Worm (Caenorhabditis elegans) whole organism, dauer: ENCODE results near the gene pat-6.

Source experiments
- unc-62 ChIP-seq: sonication (generic microtip); optimal IDR thresholded peaks from 2 replicates; lab custom pipeline; 2017; ENCODE audit warnings: missing biosample characterization, missing genetic modification reagents, missing genetic modification characterization

Gene pat-6

DNA sequence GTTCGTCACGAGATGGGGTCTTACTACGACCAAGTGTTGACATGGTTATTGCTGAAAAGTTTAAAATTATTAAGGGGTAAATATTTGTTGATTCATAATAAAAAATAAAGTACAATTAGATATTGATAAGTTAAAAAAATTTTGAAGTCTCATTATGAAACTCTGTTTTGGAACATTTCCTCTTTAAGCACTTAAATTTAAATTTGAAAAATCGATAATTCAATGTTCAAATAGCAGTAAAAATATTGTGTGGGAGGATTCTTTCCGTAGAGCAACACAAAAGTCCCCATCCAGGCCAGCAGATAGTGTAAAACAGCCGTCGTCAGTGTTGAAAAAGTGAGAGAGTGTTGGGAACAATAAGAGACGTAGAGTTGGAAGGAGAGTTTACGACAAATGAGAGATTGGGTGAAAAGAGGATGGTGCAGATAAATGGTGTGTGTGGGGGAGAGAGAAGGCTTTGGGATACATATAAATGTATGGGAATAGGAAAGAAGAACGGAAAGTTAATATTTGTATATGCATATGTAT lies at the start of gene pat-6:
Gene pat-6 (minus strand): TSS at position 51 of the 528 bp plus-strand sequence.
- no peak for TF ChIP-seq unc-62 (GFP tag; lab: Kevin White, UChicago)

DNA sequence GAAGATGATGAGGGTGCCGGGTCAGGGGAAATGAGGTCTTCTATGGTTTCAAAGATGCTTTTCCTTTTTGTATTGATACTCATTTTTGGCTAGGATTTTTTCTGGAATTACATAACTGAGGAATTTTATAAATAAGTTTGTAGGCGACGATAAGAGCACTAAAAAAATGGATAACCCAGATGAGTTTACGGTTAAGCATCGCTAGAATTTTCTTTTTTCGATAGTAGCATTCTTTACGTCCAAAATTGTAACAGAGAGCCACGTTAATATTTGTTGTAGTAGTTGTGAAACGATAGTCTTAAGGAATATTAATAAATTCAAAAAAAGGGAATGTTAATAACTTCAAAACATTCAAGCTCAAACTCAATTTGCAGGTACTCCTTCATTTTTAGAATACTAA lies 49.6 kb upstream of the pat-6 start, which contains the start of gene snai-1:
Gene snai-1 (minus strand): TSS at position 101 of the 400 bp plus-strand sequence.
- TF ChIP-seq unc-62 (GFP tag; lab: Kevin White, UChicago), result no peak

DNA sequence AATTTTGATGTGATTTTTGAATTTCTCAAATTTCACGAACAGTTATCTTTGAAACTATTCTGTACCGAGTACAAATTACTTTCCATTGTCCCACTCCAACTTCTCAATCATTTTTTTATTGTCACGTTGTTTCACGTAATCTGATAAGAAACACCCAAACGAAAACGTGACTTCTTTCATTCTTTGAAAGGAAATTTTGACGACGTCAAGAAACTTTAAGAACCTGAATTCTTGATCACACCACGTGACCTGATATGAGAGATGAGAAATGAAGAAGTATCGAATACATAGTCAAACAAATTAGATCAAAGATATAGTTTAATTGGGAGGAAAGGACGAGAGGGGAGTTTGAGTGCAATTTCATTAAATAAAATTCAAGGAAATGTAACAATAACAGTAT lies 45.5 kb upstream of the pat-6 start:
- no peak for TF ChIP-seq unc-62 (GFP tag; lab: Kevin White, UChicago)

DNA sequence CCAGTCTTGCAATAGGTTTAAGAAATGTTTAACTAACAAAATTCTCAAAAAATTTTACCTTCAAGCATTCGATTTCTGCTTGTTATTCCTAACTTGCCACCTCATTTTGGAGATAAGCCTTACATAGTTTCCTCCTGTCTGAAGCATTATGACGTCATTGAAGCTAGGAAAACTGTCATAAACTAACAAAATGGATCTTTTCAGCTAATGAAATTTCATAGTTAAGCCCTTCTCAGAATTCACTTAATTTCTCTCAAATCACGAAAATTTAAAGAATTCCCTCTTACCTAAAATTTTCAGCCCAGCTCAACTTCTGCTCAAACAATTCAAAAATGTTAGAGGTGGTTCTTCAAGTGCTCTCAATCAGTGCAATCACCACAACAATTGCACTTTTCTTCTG lies 43.2 kb upstream of the pat-6 start, which contains the start of gene swt-1:
Gene swt-1 (plus strand): TSS at position 301 of the 400 bp plus-strand sequence.
- no peak for TF ChIP-seq unc-62 (GFP tag; lab: Kevin White, UChicago)

DNA sequence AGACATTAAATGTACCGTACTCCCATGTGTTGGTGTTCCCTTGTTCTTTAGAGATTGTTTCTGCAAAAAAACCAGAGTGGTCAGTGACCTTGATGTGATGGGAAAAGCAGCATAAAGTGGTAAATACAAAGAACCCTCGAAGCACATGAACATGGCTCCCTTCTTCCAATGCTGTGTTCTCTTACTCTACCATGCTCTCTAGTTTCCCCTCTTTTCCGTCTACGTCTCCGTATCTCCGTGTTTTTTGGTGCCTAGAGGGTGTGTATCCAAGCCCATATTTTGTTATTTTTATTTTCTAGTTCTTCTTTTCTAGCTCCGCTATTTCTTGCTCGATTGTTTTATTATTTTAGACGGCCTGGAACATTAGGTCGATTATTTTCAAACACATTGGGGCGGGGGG lies 42.5 kb upstream of the pat-6 start:
- TF ChIP-seq unc-62 (GFP tag; lab: Kevin White, UChicago), result no peak

DNA sequence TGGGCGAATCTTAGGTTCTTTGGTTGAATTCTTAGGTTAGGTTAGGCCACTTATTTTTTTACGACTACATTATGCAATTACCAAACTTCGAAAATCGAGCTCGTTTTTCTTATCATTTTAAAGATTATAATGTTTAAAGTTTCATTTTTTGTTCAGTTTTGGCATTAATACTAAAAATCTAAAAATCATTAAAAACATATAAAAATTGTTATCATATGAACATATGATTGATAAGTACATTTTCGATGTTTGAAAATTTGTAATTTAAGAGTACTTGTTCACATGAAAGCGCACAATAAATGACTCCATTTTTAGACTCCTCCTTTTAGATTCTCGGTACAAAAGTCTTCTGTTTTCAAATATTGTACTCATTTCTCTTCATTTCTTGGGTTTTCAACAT lies 41.1 kb upstream of the pat-6 start:
- no peak for TF ChIP-seq unc-62 (GFP tag; lab: Kevin White, UChicago)

DNA sequence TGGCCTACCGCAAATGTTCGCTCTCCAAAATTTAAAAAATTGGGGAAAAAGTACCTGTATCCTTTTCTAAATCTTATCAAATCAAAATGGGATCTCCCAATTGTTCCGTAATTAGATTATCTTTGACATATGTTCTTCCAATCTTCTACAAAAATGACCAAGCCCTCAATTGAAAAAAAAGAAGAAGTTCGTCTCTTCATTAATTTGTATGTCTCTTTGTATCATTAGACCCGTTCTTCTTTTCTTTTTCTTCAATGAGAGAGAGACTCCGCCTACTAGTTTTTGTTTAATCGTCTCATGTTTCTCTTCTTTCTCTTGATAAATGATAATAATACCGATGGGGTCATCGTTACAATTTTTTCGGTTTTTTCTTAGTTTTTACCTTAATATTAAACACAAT lies 39.2 kb upstream of the pat-6 start:
- TF ChIP-seq unc-62 (GFP tag; lab: Kevin White, UChicago), result no peak

DNA sequence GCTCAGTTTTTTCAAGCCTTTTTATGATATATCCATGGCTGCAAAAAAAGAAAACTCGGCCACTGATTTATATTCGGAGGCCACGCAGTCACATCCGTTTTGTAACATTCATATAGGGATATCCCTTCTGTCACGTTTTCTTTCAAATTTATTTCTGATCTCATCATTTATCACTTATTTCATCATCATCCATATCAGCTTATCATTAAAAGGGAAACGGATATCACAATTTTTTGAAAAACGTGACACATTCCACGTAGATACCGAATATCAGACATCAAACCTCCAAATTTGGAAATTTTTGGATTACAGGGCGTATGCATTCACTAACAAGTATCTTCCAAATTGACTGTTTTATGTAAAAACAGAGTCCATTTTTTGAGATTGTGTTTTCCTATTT lies 38.7 kb upstream of the pat-6 start:
- no peak for TF ChIP-seq unc-62 (GFP tag; lab: Kevin White, UChicago)

DNA sequence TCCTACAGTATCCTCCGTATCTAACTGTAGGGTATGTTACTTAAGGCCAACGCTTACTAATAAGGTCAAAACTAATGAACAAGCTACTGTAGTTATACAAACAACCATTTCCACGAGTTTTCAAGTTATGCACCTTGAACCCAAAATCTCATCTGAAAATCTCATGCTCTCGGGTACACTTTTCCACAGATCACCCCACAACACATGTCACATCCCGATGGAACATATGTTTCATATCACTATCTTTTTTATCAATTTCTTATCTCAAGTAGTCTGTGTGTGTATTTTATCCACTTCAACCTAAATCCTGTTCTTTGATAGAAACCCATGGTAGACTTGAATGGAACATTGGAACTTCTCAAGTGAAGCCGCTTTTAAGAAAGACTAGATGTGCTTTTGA lies 36.3 kb upstream of the pat-6 start:
- no peak for TF ChIP-seq unc-62 (GFP tag; lab: Kevin White, UChicago)

DNA sequence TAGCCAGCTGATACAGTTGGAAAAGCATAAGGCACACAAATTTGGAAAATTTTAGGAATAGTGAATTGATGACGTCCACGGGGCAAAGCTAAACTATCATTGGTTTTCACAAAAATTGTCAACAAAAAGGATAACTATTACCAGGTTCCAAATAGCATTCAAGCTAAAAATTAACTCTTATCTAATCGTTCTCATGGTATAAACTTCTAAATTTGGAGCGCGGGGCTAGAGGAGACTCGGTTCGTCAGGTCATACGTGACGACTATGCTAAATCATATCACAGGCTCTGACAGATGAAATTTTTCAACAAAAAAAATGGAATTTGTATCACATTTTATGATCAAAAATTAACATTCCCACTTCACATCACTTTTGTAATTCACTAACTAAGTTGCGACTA lies 35.2 kb upstream of the pat-6 start:
- no peak for TF ChIP-seq unc-62 (GFP tag; lab: Kevin White, UChicago)

DNA sequence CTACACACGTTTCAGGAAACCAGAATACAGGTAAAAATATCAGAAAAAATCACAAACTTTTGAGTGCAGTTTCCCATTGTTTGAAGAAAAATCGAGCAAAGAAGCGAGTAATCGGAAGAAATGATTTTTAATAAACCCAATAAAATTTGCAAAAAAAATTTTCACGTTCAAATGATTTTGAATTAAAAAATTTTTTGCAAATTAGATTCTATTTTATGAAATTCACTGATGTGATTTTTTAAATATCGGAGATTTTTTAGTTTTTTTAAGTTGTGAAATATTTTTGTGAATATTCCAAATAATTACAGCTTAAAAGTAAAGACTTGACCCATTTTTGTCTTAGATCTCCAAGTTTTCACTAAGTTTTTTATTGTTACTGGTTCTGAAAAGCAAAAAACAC lies 34.2 kb upstream of the pat-6 start, which contains the start of gene pnp-1:
Gene pnp-1 (minus strand): TSS at position 101 of the 400 bp plus-strand sequence.
- TF ChIP-seq unc-62 (GFP tag; lab: Kevin White, UChicago), result no peak

DNA sequence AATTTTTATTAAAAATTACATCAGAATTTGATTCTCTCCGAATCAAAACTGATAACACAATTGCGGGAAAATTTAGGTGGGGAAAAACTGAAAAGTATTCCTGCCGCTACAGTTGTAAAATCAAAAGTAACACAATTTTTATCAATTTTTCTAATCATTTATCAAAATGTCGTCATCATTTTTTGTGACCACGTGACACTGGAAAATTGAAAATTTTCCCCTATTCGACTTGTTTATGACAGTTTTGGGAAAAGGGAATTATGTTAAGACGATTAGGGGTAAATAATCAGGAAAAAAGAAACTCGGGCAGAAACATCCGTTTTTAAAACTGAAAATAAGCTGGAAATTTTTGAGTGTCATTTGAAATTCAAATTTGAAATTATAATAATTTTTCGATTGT lies 32.8 kb upstream of the pat-6 start:
- no peak for TF ChIP-seq unc-62 (GFP tag; lab: Kevin White, UChicago)

DNA sequence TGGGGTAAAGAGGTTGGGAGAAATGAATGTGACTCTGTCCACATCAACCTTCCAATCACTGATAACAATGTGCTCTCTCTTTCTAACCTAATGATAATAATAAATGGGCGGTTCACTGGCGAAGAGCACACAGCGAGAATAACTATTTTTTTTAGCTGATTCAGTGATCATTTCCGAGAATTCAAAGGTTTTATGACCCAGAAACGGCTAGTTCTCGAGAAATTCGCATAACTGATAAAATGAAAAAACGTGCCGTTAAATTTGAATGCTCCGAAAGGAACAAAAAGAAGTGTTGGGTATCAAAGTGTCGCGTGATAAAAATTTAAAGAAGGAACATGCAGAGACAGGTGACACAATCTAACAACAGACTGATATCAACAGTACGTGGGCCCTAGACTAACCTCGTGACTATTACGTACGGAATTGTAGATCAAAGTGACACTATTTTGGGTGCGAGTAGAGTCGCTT lies 31.7 kb upstream of the pat-6 start:
- TF ChIP-seq unc-62 (GFP tag; lab: Kevin White, UChicago), result no peak

DNA sequence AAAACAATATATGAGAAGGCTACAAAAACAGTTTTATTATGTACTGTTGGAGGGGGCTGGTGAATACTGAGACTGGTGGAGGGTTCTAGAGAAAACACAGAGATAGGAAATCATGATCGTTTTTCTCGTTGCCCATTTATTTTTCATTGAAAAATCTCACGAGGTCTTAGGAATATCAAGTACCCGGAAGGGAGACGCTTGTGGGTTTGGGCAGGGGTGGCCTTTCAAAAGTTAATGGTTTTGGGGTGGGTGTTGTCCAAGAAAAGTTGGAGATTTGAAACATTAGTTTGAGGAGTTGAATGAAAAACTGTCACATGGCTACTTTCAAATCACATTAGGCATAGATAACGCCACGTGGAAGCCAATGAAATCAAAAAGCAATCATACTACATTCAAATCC lies 30.7 kb upstream of the pat-6 start:
- no peak for TF ChIP-seq unc-62 (GFP tag; lab: Kevin White, UChicago)

DNA sequence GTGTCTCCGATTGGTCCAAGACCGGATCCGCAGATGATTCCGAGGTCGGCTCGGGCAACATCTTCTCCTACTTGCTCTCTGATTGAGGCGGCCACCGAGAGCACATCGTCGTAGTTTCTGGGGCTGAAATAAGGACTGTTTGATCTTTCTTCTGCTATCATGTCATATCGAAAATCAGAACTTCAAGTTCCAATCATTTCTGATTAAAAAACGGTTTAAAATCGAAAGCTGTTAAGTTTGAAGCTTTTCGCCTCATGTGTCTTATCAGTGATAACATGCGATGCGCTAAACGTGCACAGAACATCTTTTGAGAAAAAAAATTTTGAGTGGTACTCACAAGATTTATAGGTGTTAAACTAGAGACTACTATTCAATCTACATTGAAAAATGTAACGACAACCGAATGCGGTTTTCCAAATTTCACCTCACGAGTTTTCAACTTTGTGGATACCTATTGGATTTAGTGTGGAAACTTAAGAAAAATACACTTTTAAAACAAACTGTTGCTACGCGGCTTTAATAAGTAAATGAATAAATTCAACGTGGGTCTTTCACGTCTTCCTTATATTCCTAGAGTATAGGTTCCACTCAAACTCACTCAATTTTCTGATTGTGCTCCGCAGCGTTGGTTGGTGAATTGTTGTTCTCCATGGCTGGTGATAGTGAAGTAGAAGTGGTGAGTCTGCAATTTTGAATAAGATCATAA lies 30.1 kb upstream of the pat-6 start:
- no peak for TF ChIP-seq unc-62 (GFP tag; lab: Kevin White, UChicago)

DNA sequence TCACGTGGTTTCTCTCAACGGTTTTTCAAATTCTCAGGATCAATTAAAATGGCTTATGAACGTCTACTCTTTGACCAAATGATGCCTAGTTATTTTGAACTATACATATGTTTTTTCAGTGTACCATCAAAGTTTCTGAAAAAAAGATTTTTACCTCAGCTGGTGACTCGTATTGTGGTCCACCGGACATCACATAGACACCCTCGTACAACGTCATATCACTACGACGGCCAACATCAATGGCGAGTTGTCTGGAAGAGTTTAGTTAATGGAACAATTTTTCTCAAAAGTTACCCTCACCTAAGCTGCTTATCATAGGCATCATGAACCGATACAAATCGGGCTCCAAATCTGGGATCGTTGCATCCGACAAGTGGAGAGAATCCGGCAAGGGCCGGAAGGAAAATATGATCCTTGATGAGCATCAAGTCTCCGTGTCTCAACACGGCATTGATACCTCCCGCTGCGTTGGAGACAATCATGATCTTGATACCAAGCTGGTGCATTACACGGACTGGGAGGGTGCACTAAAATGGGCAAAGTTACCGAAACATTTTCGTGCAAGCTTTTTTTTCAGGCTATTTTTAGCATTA lies 29.2 kb upstream of the pat-6 start:
- no peak for TF ChIP-seq unc-62 (GFP tag; lab: Kevin White, UChicago)
